Fruit fly (Drosophila melanogaster) whole organism, embryonic: ENCODE data around the gene ddbt.
A peak's percentile ranks its signal among the peaks of the same experiment; 100 is the strongest.

ENCODE experiments used
- B-H2 ChIP-seq: fragments of 200-800 bp; sonication (Bioruptor generic); optimal IDR thresholded peaks from 2 replicates; lab custom pipeline; 2018; ENCODE audit warnings: missing biosample characterization, mild to moderate bottlenecking, missing genetic modification characterization
- CG10462 ChIP-seq: fragments of 200-800 bp; sonication (Bioruptor generic); optimal IDR thresholded peaks from 2 replicates; lab custom pipeline; 2016; ENCODE audit warnings: missing biosample characterization, missing genetic modification characterization
- CG10543 ChIP-seq: fragments of 200-800 bp; sonication (Bioruptor generic); optimal IDR thresholded peaks from 3 replicates; lab custom pipeline; 2017; ENCODE audit warnings: missing biosample characterization, mild to moderate bottlenecking, missing genetic modification characterization, moderate library complexity
- CG10959 ChIP-seq: fragments of 200-800 bp; sonication (Bioruptor generic); IDR thresholded peaks from 2 replicates; pipeline ENCODE4 v1.3.6; 2022; ENCODE audit warnings: missing biosample characterization, missing genetic modification characterization
- CG12104 ChIP-seq: fragments of 200-800 bp; sonication (Bioruptor generic); optimal IDR thresholded peaks from 3 replicates; lab custom pipeline; 2016; ENCODE audit warnings: missing biosample characterization, missing genetic modification characterization
- CG12299 ChIP-seq: fragments of 200-800 bp; sonication (Bioruptor generic); optimal IDR thresholded peaks from 2 replicates; lab custom pipeline; 2018; ENCODE audit warnings: missing biosample characterization, mild to moderate bottlenecking, missing genetic modification characterization
- CG12391 ChIP-seq: fragments of 200-800 bp; sonication (Bioruptor generic); optimal IDR thresholded peaks from 3 replicates; lab custom pipeline; 2018; ENCODE audit warnings: missing biosample characterization, mild to moderate bottlenecking, missing genetic modification characterization, moderate library complexity
- CG14014 ChIP-seq: fragments of 200-800 bp; sonication (Bioruptor generic); IDR thresholded peaks from 2 replicates; pipeline ENCODE4 v1.3.6; 2022; ENCODE audit warnings: missing biosample characterization, missing genetic modification characterization
- CG14965 ChIP-seq: fragments of 200-800 bp; sonication (Bioruptor generic); optimal IDR thresholded peaks from 2 replicates; lab custom pipeline; 2016; ENCODE audit warnings: missing biosample characterization, missing genetic modification characterization, borderline replicate concordance
- CG1603 ChIP-seq: fragments of 200-800 bp; sonication (Bioruptor generic); optimal IDR thresholded peaks from 2 replicates; lab custom pipeline; 2019; ENCODE audit warnings: missing biosample characterization, mild to moderate bottlenecking, missing genetic modification characterization, moderate library complexity
- CG17568 ChIP-seq: fragments of 200-800 bp; sonication (Bioruptor generic); optimal IDR thresholded peaks from 2 replicates; lab custom pipeline; 2018; ENCODE audit warnings: missing biosample characterization, mild to moderate bottlenecking, missing genetic modification characterization, moderate library complexity
- CG3163 ChIP-seq: fragments of 200-800 bp; sonication (Bioruptor generic); optimal IDR thresholded peaks from 3 replicates; lab custom pipeline; 2016; ENCODE audit warnings: missing biosample characterization, missing genetic modification characterization
- CG34224 ChIP-seq: fragments of 200-800 bp; sonication (Bioruptor generic); IDR thresholded peaks from 3 replicates; pipeline ENCODE4 v1.3.6; 2022; ENCODE audit warnings: missing biosample characterization, missing genetic modification characterization; ENCODE audit not compliant: partially characterized antibody
- CG3847 ChIP-seq: fragments of 200-800 bp; sonication (Bioruptor generic); IDR thresholded peaks from 2 replicates; pipeline ENCODE4 v1.3.6; 2022; ENCODE audit warnings: missing biosample characterization, missing genetic modification characterization
- CG4282 ChIP-seq: fragments of 200-800 bp; sonication (Bioruptor generic); optimal IDR thresholded peaks from 2 replicates; lab custom pipeline; 2016; ENCODE audit warnings: missing biosample characterization, missing genetic modification characterization
- CG8478 ChIP-seq: fragments of >200 bp; optimal IDR thresholded peaks from 2 replicates; lab custom pipeline; 2018
- CG8765 ChIP-seq: fragments of 200-800 bp; sonication (Bioruptor generic); IDR thresholded peaks from 2 replicates; pipeline ENCODE4 v1.3.6; 2022; ENCODE audit warnings: missing biosample characterization, missing genetic modification characterization
- D ChIP-seq, 2 experiments: fragments of 200-800 bp in 1 of 2; fragments of >200 bp in 1 of 2; sonication (Bioruptor generic) in 1 of 2; optimal IDR thresholded peaks; 2 replicates in 1 of 2; 3 replicates in 1 of 2; lab custom pipeline; 2017; ENCODE audit warnings: mild to moderate bottlenecking in 1 of 2, missing biosample characterization in 1 of 2, missing genetic modification characterization in 1 of 2, missing genetic modification reagents in 1 of 2
- Dll ChIP-seq: fragments of 200-800 bp; sonication (Bioruptor generic); IDR thresholded peaks from 4 replicates; pipeline ENCODE4 v1.3.6; 2022; ENCODE audit warnings: missing biosample characterization, missing genetic modification characterization; ENCODE audit not compliant: partially characterized antibody
- Dp ChIP-seq: fragments of 200-800 bp; sonication (Bioruptor generic); optimal IDR thresholded peaks from 2 replicates; lab custom pipeline; 2018; ENCODE audit warnings: missing biosample characterization, mild to moderate bottlenecking, missing genetic modification characterization, moderate library complexity
- Dref ChIP-seq: fragments of 200-800 bp; sonication (Bioruptor generic); IDR thresholded peaks from 2 replicates; pipeline ENCODE4 v1.3.6; 2022; ENCODE audit warnings: missing biosample characterization, missing genetic modification characterization
- ERR ChIP-seq: fragments of 200-800 bp; sonication (Bioruptor generic); optimal IDR thresholded peaks from 2 replicates; lab custom pipeline; 2016; ENCODE audit warnings: missing biosample characterization, missing genetic modification characterization
- H15 ChIP-seq: fragments of 200-800 bp; sonication (Bioruptor generic); IDR thresholded peaks from 3 replicates; pipeline ENCODE4 v1.3.6; 2022; ENCODE audit warnings: missing biosample characterization, missing genetic modification characterization
- Jarid2 ChIP-seq: fragments of 200-800 bp; sonication (Bioruptor generic); optimal IDR thresholded peaks from 3 replicates; lab custom pipeline; 2017; ENCODE audit warnings: mild to moderate bottlenecking, missing biosample characterization, missing genetic modification reagents, missing genetic modification characterization
- Lpt ChIP-seq: fragments of >200 bp; optimal IDR thresholded peaks from 2 replicates; lab custom pipeline; 2018; ENCODE audit warnings: missing biosample characterization, missing genetic modification characterization
- NC2β ChIP-seq: fragments of 200-800 bp; sonication (Bioruptor generic); optimal IDR thresholded peaks from 2 replicates; lab custom pipeline; 2016; ENCODE audit warnings: missing biosample characterization, missing genetic modification characterization
- Stat92E ChIP-seq, 3 experiments: fragments of >200 bp in 2 of 3; fragments of 200-800 bp in 1 of 3; sonication (Bioruptor generic) in 1 of 3; optimal IDR thresholded peaks; 2 replicates each; lab custom pipeline; 2017 to 2019; ENCODE audit warnings: missing biosample characterization in 3 of 3, missing genetic modification characterization in 3 of 3, mild to moderate bottlenecking in 1 of 3, moderate library complexity in 1 of 3
- Usf ChIP-seq: fragments of 200-800 bp; sonication (Bioruptor generic); optimal IDR thresholded peaks from 2 replicates; lab custom pipeline; 2017; ENCODE audit warnings: missing genotype, missing biosample characterization, missing genetic modification characterization
- bbx ChIP-seq: fragments of 200-800 bp; sonication (Bioruptor generic); IDR thresholded peaks from 2 replicates; pipeline ENCODE4 v1.3.6; 2022; ENCODE audit warnings: missing biosample characterization, missing genetic modification characterization; ENCODE audit not compliant: partially characterized antibody
- br ChIP-seq: fragments of >200 bp; optimal IDR thresholded peaks from 2 replicates; lab custom pipeline; 2017
- chinmo ChIP-seq: fragments of 200-800 bp; sonication (Bioruptor generic); IDR thresholded peaks from 4 replicates; pipeline ENCODE4 v1.3.6; 2022; ENCODE audit warnings: missing biosample characterization, missing genetic modification characterization; ENCODE audit not compliant: partially characterized antibody
- ci ChIP-seq: fragments of 200-800 bp; sonication (Bioruptor generic); IDR thresholded peaks from 3 replicates; pipeline ENCODE4 v1.3.6; 2022; ENCODE audit warnings: missing biosample characterization, missing genetic modification characterization
- dimm ChIP-seq: fragments of 200-800 bp; sonication (Bioruptor generic); IDR thresholded peaks from 2 replicates; pipeline ENCODE4 v1.3.6; 2022; ENCODE audit warnings: missing biosample characterization, missing genetic modification characterization
- disco-r ChIP-seq: fragments of 200-800 bp; sonication (Bioruptor generic); optimal IDR thresholded peaks from 2 replicates; lab custom pipeline; 2016; ENCODE audit warnings: missing biosample characterization, missing genetic modification characterization
- dm ChIP-seq: fragments of 200-800 bp; sonication (Bioruptor generic); optimal IDR thresholded peaks from 3 replicates; lab custom pipeline; 2016; ENCODE audit warnings: missing biosample characterization, missing genetic modification characterization
- dpn ChIP-seq, 2 experiments: fragments of 200-800 bp; sonication (Bioruptor generic); optimal IDR thresholded peaks; 3 replicates each; lab custom pipeline; 2016; ENCODE audit warnings: missing biosample characterization in 2 of 2, missing genetic modification characterization in 2 of 2
- dysf ChIP-seq: fragments of 200-800 bp; sonication (Bioruptor generic); IDR thresholded peaks from 3 replicates; pipeline ENCODE4 v1.3.6; 2022; ENCODE audit warnings: missing biosample characterization, missing genetic modification characterization
- esg ChIP-seq: fragments of 200-800 bp; sonication (Bioruptor generic); conservative IDR thresholded peaks from 2 replicates; pipeline ENCODE4 v1.3.6; 2022; ENCODE audit warnings: missing biosample characterization, missing genetic modification characterization
- gce ChIP-seq: fragments of 200-800 bp; sonication (Bioruptor generic); IDR thresholded peaks from 3 replicates; pipeline ENCODE4 v1.3.6; 2022; ENCODE audit warnings: missing biosample characterization, missing genetic modification characterization
- hb ChIP-seq: fragments of 200-800 bp; sonication (Bioruptor generic); IDR thresholded peaks from 3 replicates; pipeline ENCODE4 v1.3.6; 2022; ENCODE audit warnings: missing biosample characterization, missing genetic modification characterization; ENCODE audit not compliant: partially characterized antibody
- kah ChIP-seq: fragments of 200-800 bp; sonication (Bioruptor generic); optimal IDR thresholded peaks from 2 replicates; lab custom pipeline; 2018; ENCODE audit warnings: missing biosample characterization, mild to moderate bottlenecking, missing genetic modification characterization
- kay ChIP-seq: fragments of 200-800 bp; sonication (Bioruptor generic); optimal IDR thresholded peaks from 2 replicates; lab custom pipeline; 2016; ENCODE audit warnings: missing biosample characterization, missing genetic modification characterization
- lmd ChIP-seq: fragments of 200-800 bp; sonication (Bioruptor generic); IDR thresholded peaks from 2 replicates; pipeline ENCODE4 v1.3.6; 2022; ENCODE audit warnings: missing biosample characterization, missing genetic modification characterization
- pb ChIP-seq: fragments of 200-800 bp; sonication (Bioruptor generic); optimal IDR thresholded peaks from 3 replicates; lab custom pipeline; 2016; ENCODE audit warnings: missing biosample characterization, missing genetic modification characterization
- psq ChIP-seq: fragments of 200-800 bp; sonication (Bioruptor generic); optimal IDR thresholded peaks from 2 replicates; lab custom pipeline; 2017; ENCODE audit warnings: missing biosample characterization, missing genetic modification characterization
- sc ChIP-seq, 3 experiments: fragments of >200 bp in 2 of 3; fragments of 200-800 bp in 1 of 3; sonication (Bioruptor generic) in 1 of 3; optimal IDR thresholded peaks; 2 replicates in 2 of 3; 3 replicates in 1 of 3; lab custom pipeline; 2017; ENCODE audit warnings: mild to moderate bottlenecking in 1 of 3, missing biosample characterization in 1 of 3, missing genetic modification characterization in 1 of 3, missing genetic modification reagents in 1 of 3
- slou ChIP-seq: fragments of 200-800 bp; sonication (Bioruptor generic); optimal IDR thresholded peaks from 3 replicates; lab custom pipeline; 2016; ENCODE audit warnings: missing biosample characterization, missing genetic modification characterization
- so ChIP-seq: fragments of 200-800 bp; sonication (Bioruptor generic); IDR thresholded peaks from 3 replicates; pipeline ENCODE4 v1.3.6; 2022; ENCODE audit warnings: missing biosample characterization, missing genetic modification characterization
- sr ChIP-seq: fragments of 200-800 bp; sonication (Bioruptor generic); IDR thresholded peaks from 3 replicates; pipeline ENCODE4 v1.3.6; 2022; ENCODE audit warnings: missing biosample characterization, missing genetic modification characterization
- stwl ChIP-seq: fragments of 200-800 bp; sonication (Bioruptor generic); optimal IDR thresholded peaks from 3 replicates; lab custom pipeline; 2018; ENCODE audit warnings: missing biosample characterization, mild to moderate bottlenecking, missing genetic modification characterization, moderate library complexity
- wek ChIP-seq: fragments of 200-800 bp; sonication (Bioruptor generic); optimal IDR thresholded peaks from 3 replicates; lab custom pipeline; 2018; ENCODE audit warnings: missing biosample characterization, mild to moderate bottlenecking, missing genetic modification characterization, moderate library complexity

Gene ddbt

dm6 chr3L:327833-328232, 10.9 kb downstream of the ddbt start, which contains the start of the genes Atac3 and Ptpmeg (continued):
- TF ChIP-seq CG14965 (GFP tag; lab: Kevin White, UChicago) (no peak), Stat92E (GFP tag; optimal IDR thresholded peaks at IDR 0.05; lab: Kevin White, UChicago) (peak in 1 of 3 experiments; percentile 9), dysf (GFP tag; lab: Robert Waterston, UW) (no peak), NC2β (no peak), CG8765 (no peak), wek (no peak), lmd (GFP tag; lab: Robert Waterston, UW) (no peak), so (no peak), CG12104 (GFP tag; lab: Kevin White, UChicago) (no peak), CG34224 (GFP tag; lab: Robert Waterston, UW) (0 out of 3 replicates have a peak, but pooled peaks have one; percentile 40), CG17568 (GFP tag; lab: Kevin White, UChicago) (no peak), dm (no peak), CG14014 (no peak), sr (GFP tag; lab: Robert Waterston, UW) (no peak), chinmo (GFP tag; lab: Robert Waterston, UW) (no peak), CG8478 (lab: Kevin White, UChicago) (no peak), CG10462 (no peak), CG3163 (GFP tag; lab: Kevin White, UChicago) (no peak), sc (optimal IDR thresholded peaks at IDR 0.05; lab: Kevin White, UChicago) (no peak), sc (GFP tag; optimal IDR thresholded peaks at IDR 0.05; lab: Kevin White, UChicago) (no peak), dimm (GFP tag; lab: Robert Waterston, UW) (no peak), hb (0 out of 3 replicates have a peak, but pooled peaks have one; percentile 17), Lpt (GFP tag; lab: Kevin White, UChicago) (no peak), psq (no peak), H15 (GFP tag; lab: Robert Waterston, UW) (no peak), CG10543 (GFP tag; lab: Kevin White, UChicago) (no peak), stwl (tag; lab: Kevin White, UChicago) (peak; percentile 95), Jarid2 (GFP tag; lab: Kevin White, UChicago) (no peak), CG12391 (tag; lab: Kevin White, UChicago) (no peak), CG12299 (no peak), gce (GFP tag; lab: Robert Waterston, UW) (no peak), slou (GFP tag; lab: Kevin White, UChicago) (no peak), kah (GFP tag; lab: Kevin White, UChicago) (no peak), Dref (GFP tag; lab: Robert Waterston, UW) (peak; percentile 70), B-H2 (no peak), ci (GFP tag; lab: Robert Waterston, UW) (no peak), pb (GFP tag; lab: Kevin White, UChicago) (no peak), D (optimal IDR thresholded peaks at IDR 0.05; lab: Kevin White, UChicago) (no peak), D (GFP tag; optimal IDR thresholded peaks at IDR 0.05; lab: Kevin White, UChicago) (no peak), ERR (no peak), disco-r (no peak), CG10959 (GFP tag; lab: Robert Waterston, UW) (no peak), Dp (peak; percentile 74), Usf (GFP tag; lab: Kevin White, UChicago) (no peak), CG3847 (GFP tag; lab: Robert Waterston, UW) (no peak), kay (GFP tag; lab: Kevin White, UChicago) (no peak), dpn (GFP tag; optimal IDR thresholded peaks at IDR 0.05; lab: Kevin White, UChicago) (no peak), bbx (GFP tag; lab: Robert Waterston, UW) (no peak), br (lab: Kevin White, UChicago) (no peak), Dll (GFP tag; lab: Robert Waterston, UW) (peak; percentile 75), esg (GFP tag; lab: Robert Waterston, UW) (no peak), CG4282 (no peak), CG1603 (tag; lab: Kevin White, UChicago) (no peak)
